Fruit fly (Drosophila melanogaster): ENCODE data around the gene CG14990.
A peak's percentile ranks its signal among the peaks of the same experiment; 100 is the strongest.

The CG14990 gene

DNA sequence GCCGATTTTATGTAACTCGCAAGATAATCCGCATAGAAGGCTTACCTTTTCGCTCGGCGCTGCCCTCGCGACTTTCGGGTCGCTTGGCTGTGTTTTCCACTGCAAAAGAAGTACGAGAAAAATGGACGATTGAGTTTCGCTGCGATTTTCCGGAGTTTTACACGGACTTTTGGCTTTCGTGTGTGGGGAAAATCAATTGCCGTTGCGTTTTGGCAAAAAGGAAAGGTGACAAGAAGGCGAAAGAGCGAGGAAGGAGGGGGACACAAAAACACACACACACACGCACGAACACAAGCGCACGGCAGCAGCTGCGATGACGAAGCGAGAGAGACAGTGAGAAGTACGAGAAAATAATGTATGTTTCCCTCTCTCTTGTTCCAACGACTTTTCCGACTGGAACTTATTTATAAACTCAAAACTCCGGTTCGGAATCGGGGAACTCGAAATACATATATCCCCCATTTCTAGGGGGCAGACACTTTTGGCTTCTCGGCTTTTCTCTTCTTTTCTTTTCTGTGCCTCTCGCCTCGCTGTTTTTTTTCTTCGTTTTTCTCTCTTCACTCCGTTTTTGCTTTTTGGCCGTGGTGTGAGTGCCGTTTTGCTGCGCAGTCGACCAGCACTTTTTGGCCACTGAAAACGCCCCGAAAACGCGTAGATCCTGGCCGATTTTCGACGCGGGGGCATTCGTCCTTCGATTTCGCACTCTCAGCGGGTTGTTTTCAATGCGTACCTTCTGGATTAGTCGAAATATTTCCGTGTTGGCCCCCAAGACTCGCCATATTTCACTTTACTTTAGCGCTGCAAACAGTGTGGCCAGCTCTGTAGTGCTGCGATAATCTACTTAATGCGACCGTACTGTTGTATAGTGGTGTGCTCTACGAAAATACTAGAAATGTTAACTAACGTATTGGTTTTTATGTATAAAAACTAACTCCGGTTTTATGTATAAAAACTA, 41.0 kb downstream of the CG14990 start, which contains the start of gene ens (continued):
- no peak for TF ChIP-seq CG7963 (GFP tag; IDR thresholded peaks at IDR 0.05; ENCODE audit: partially characterized antibody)
- TF ChIP-seq Aef1 (GFP tag; IDR thresholded peaks at IDR 0.05): no peak
- TF ChIP-seq CG12744 (GFP tag; optimal IDR thresholded peaks at IDR 0.05): no peak
- no peak for TF ChIP-seq tin (GFP tag; optimal IDR thresholded peaks at IDR 0.05)
- no peak for TF ChIP-seq E2f1 (GFP tag; IDR thresholded peaks at IDR 0.05)
- TF ChIP-seq CG15479 (GFP tag; optimal IDR thresholded peaks at IDR 0.05): no peak
- TF ChIP-seq CG7786 (GFP tag; optimal IDR thresholded peaks at IDR 0.05): no peak
- no peak for TF ChIP-seq gsb (GFP tag; IDR thresholded peaks at IDR 0.05)
- no peak for TF ChIP-seq CG32767 (GFP tag; IDR thresholded peaks at IDR 0.05)
- TF ChIP-seq nerfin-1 (tag; optimal IDR thresholded peaks at IDR 0.05): no peak
- TF ChIP-seq org-1 (GFP tag; optimal IDR thresholded peaks at IDR 0.05): no peak
- no peak for TF ChIP-seq CG10366 (GFP tag; IDR thresholded peaks at IDR 0.05)
- TF ChIP-seq ewg (GFP tag; optimal IDR thresholded peaks at IDR 0.05): peak; percentile 15
- TF ChIP-seq CG17912 (GFP tag; optimal IDR thresholded peaks at IDR 0.05): peak; percentile 36
- TF ChIP-seq dpn (GFP tag; optimal IDR thresholded peaks at IDR 0.05): no peak
- TF ChIP-seq NK7.1 (GFP tag; optimal IDR thresholded peaks at IDR 0.05): no peak
- TF ChIP-seq Nf-YC (tag; optimal IDR thresholded peaks at IDR 0.05): no peak
- no peak for TF ChIP-seq CG3838 (GFP tag; optimal IDR thresholded peaks at IDR 0.05)
- TF ChIP-seq ab (GFP tag; optimal IDR thresholded peaks at IDR 0.05): no peak
- peak; percentile 47 for TF ChIP-seq MBD-R2 (GFP tag; IDR thresholded peaks at IDR 0.05)
- TF ChIP-seq az2 (GFP tag; optimal IDR thresholded peaks at IDR 0.05): no peak
- no peak for TF ChIP-seq vfl (GFP tag; optimal IDR thresholded peaks at IDR 0.05)
- TF ChIP-seq btn (GFP tag; optimal IDR thresholded peaks at IDR 0.05): no peak
- no peak for TF ChIP-seq CG32532 (GFP tag; IDR thresholded peaks at IDR 0.05)
- no peak for TF ChIP-seq slp2 (GFP tag; optimal IDR thresholded peaks at IDR 0.05)
- TF ChIP-seq CG30431 (GFP tag; optimal IDR thresholded peaks at IDR 0.05): no peak
- TF ChIP-seq CG8359 (GFP tag; optimal IDR thresholded peaks at IDR 0.05; ENCODE audit: borderline replicate concordance): peak; percentile 20
- TF ChIP-seq CG18764 (GFP tag; optimal IDR thresholded peaks at IDR 0.05): no peak
- TF ChIP-seq Dfd (GFP tag; optimal IDR thresholded peaks at IDR 0.05): no peak
- no peak for TF ChIP-seq nau (GFP tag; optimal IDR thresholded peaks at IDR 0.05)
- TF ChIP-seq CG17186 (GFP tag; optimal IDR thresholded peaks at IDR 0.05): peak; percentile 39
- TF ChIP-seq Med (GFP tag): peak; percentile 64
- peak; percentile 24 for TF ChIP-seq salm (tag; optimal IDR thresholded peaks at IDR 0.05)
- no peak for TF ChIP-seq pho (GFP tag; optimal IDR thresholded peaks at IDR 0.05)
- no peak for TF ChIP-seq CG4328 (GFP tag; optimal IDR thresholded peaks at IDR 0.05)
- TF ChIP-seq ttk (GFP tag; IDR thresholded peaks at IDR 0.05): no peak
- TF ChIP-seq emc (GFP tag; optimal IDR thresholded peaks at IDR 0.05): no peak
- no peak for TF ChIP-seq lola (GFP tag; optimal IDR thresholded peaks at IDR 0.05)
- no peak for TF ChIP-seq CG6654 (GFP tag; optimal IDR thresholded peaks at IDR 0.05)
- peak; percentile 9 for TF ChIP-seq ac (GFP tag; optimal IDR thresholded peaks at IDR 0.05)
- TF ChIP-seq CG9609 (GFP tag; optimal IDR thresholded peaks at IDR 0.05): no peak
- TF ChIP-seq schlank (tag; optimal IDR thresholded peaks at IDR 0.05): no peak
- TF ChIP-seq pzg (GFP tag; optimal IDR thresholded peaks at IDR 0.05): peak; percentile 79
- no peak for TF ChIP-seq row (GFP tag; IDR thresholded peaks at IDR 0.05)
- TF ChIP-seq insv (GFP tag; optimal IDR thresholded peaks at IDR 0.05): peak in 1 of 2 experiments; percentile 52
- no peak for TF ChIP-seq Gug (GFP tag; IDR thresholded peaks at IDR 0.05)
- TF ChIP-seq fu2 (GFP tag; optimal IDR thresholded peaks at IDR 0.05): no peak
- no peak for TF ChIP-seq pan (optimal IDR thresholded peaks at IDR 0.05)
- no peak for TF ChIP-seq pan (GFP tag; optimal IDR thresholded peaks at IDR 0.05 in 1 of 2, IDR thresholded peaks at IDR 0.05 in 1 of 2)
- no peak for TF ChIP-seq CG11085 (GFP tag; IDR thresholded peaks at IDR 0.05)

All from whole organism, embryonic.